Fruit fly (Drosophila melanogaster) whole organism, pupa: ENCODE measurements around the gene CG7888.

Experiments used
- CG10348 ChIP-seq: fragments of 200-800 bp; sonication (Bioruptor generic); IDR thresholded peaks from 2 replicates; pipeline ENCODE4 v1.3.6; 2022; ENCODE audit warnings: missing biosample characterization, missing genetic modification characterization
- D1 ChIP-seq: fragments of 200-800 bp; sonication (Bioruptor generic); optimal IDR thresholded peaks from 2 replicates; lab custom pipeline; 2018; ENCODE audit warnings: missing biosample characterization, mild to moderate bottlenecking, missing genetic modification characterization, moderate library complexity

- no peak for TF ChIP-seq D1 (tag; lab: Kevin White, UChicago)
- TF ChIP-seq CG10348 (GFP tag; lab: Robert Waterston, UW) = no peak
Observed at dm6 chr3L:11023235-11023634, 30.6 kb upstream of the CG7888 start, which contains the start of gene Fad2.
